Worm (Caenorhabditis elegans) whole organism, L1 larva: Measurements from ENCODE around the gene Y53F4B.25.
A peak's percentile ranks its signal among the peaks of the same experiment; 100 is the strongest.

Source experiments
- C04F5.9 ChIP-seq: sonication (generic microtip); optimal IDR thresholded peaks from 2 replicates; lab custom pipeline; 2016; ENCODE audit warnings: missing genetic modification characterization, missing compliant biosample characterization
- F16B12.6 ChIP-seq: fragments of 150-350 bp; optimal IDR thresholded peaks from 2 replicates; lab custom pipeline; 2014; ENCODE audit warnings: missing biosample characterization, missing genetic modification characterization
- Y116A8C.19 ChIP-seq: sonication (generic microtip); optimal IDR thresholded peaks from 2 replicates; lab custom pipeline; 2016; ENCODE audit warnings: missing compliant biosample characterization, missing genetic modification characterization, borderline replicate concordance
- aha-1 ChIP-seq: fragments of 150-350 bp; optimal IDR thresholded peaks from 2 replicates; lab custom pipeline; 2014; ENCODE audit warnings: missing biosample characterization, missing genetic modification characterization
- blmp-1 ChIP-seq: fragments of 150-350 bp; optimal IDR thresholded peaks from 2 replicates; lab custom pipeline; 2014; ENCODE audit warnings: missing biosample characterization, missing genetic modification characterization
- ceh-63 ChIP-seq: fragments of 200-800 bp; sonication (Bioruptor generic); optimal IDR thresholded peaks from 2 replicates; lab custom pipeline; 2018; ENCODE audit warnings: mild to moderate bottlenecking, missing genetic modification characterization, missing compliant biosample characterization
- ceh-8 ChIP-seq: fragments of 200-800 bp; sonication (Bioruptor generic); optimal IDR thresholded peaks from 2 replicates; lab custom pipeline; 2018; ENCODE audit warnings: mild to moderate bottlenecking, missing genetic modification characterization, moderate library complexity, missing compliant biosample characterization
- ceh-82 ChIP-seq, 3 experiments: fragments of 150-350 bp in 1 of 3; sonication (generic microtip) in 2 of 3; optimal IDR thresholded peaks; 2 replicates each; lab custom pipeline; 2014 to 2017; ENCODE audit warnings: missing biosample characterization in 3 of 3, missing genetic modification characterization in 3 of 3
- ceh-88 ChIP-seq: fragments of 200-800 bp; sonication (Bioruptor generic); IDR thresholded peaks from 2 replicates; pipeline ENCODE4 v1.3.6; 2022; ENCODE audit warnings: missing genetic modification characterization, missing compliant biosample characterization
- ceh-90 ChIP-seq: sonication (generic microtip); optimal IDR thresholded peaks from 2 replicates; lab custom pipeline; 2016; ENCODE audit warnings: missing genetic modification characterization, missing compliant biosample characterization
- dsc-1 ChIP-seq: sonication (generic microtip); optimal IDR thresholded peaks from 2 replicates; lab custom pipeline; 2016; ENCODE audit warnings: mild to moderate bottlenecking, missing genetic modification characterization, missing compliant biosample characterization
- efl-3 ChIP-seq: fragments of 200-800 bp; sonication (Bioruptor generic); optimal IDR thresholded peaks from 2 replicates; lab custom pipeline; 2018; ENCODE audit warnings: mild to moderate bottlenecking, missing genetic modification characterization, missing compliant biosample characterization
- egl-13 ChIP-seq: sonication (generic microtip); optimal IDR thresholded peaks from 2 replicates; lab custom pipeline; 2016; ENCODE audit warnings: missing genotype, missing genetic modification reagents, missing genetic modification characterization, missing compliant biosample characterization
- elt-3 ChIP-seq, 6 experiments: fragments of 150-350 bp in 1 of 6; sonication (generic microtip); optimal IDR thresholded peaks; 2 replicates each; lab custom pipeline; 2017 to 2018; ENCODE audit warnings: missing biosample characterization in 6 of 6, missing genetic modification characterization in 6 of 6, inconsistent platforms in 1 of 6
- ets-5 ChIP-seq: fragments of 200-800 bp; sonication (Bioruptor generic); IDR thresholded peaks from 2 replicates; pipeline ENCODE4 v1.3.6; 2022; ENCODE audit warnings: missing genetic modification characterization, missing compliant biosample characterization
- fkh-10 ChIP-seq: sonication (generic microtip); optimal IDR thresholded peaks from 2 replicates; lab custom pipeline; 2017; ENCODE audit warnings: missing biosample characterization, missing genetic modification reagents, missing genetic modification characterization
- fkh-4 ChIP-seq: sonication (generic microtip); optimal IDR thresholded peaks from 2 replicates; lab custom pipeline; 2016; ENCODE audit warnings: missing compliant biosample characterization, missing genetic modification characterization, borderline replicate concordance
- fkh-8 ChIP-seq: sonication (generic microtip); optimal IDR thresholded peaks from 2 replicates; lab custom pipeline; 2016; ENCODE audit warnings: mild to moderate bottlenecking, missing genetic modification characterization, missing compliant biosample characterization
- grh-1 ChIP-seq: fragments of 200-800 bp; sonication (Bioruptor generic); IDR thresholded peaks from 2 replicates; pipeline ENCODE4 v1.3.6; 2022; ENCODE audit warnings: missing genetic modification reagents, missing genetic modification characterization, missing compliant biosample characterization
- hlh-4 ChIP-seq: sonication (generic microtip); optimal IDR thresholded peaks from 2 replicates; lab custom pipeline; 2016; ENCODE audit warnings: mild to moderate bottlenecking, missing genetic modification characterization, missing compliant biosample characterization
- hpl-2 ChIP-seq: fragments of 150-350 bp; optimal IDR thresholded peaks from 2 replicates; lab custom pipeline; 2014; ENCODE audit warnings: missing biosample characterization, missing genetic modification reagents, missing genetic modification characterization
- irx-1 ChIP-seq: sonication (generic microtip); optimal IDR thresholded peaks from 2 replicates; lab custom pipeline; 2016; ENCODE audit warnings: missing genetic modification characterization, missing compliant biosample characterization
- isw-1 ChIP-seq: fragments of 200-800 bp; sonication (Bioruptor generic); IDR thresholded peaks from 2 replicates; pipeline ENCODE4 v1.3.6; 2022; ENCODE audit warnings: missing genetic modification characterization, missing compliant biosample characterization
- lin-13 ChIP-seq: fragments of 150-350 bp; optimal IDR thresholded peaks from 2 replicates; lab custom pipeline; 2014; ENCODE audit warnings: missing biosample characterization, missing genetic modification reagents, missing genetic modification characterization
- lin-14 ChIP-seq: fragments of 200-800 bp; sonication (Bioruptor generic); optimal IDR thresholded peaks from 2 replicates; lab custom pipeline; 2018; ENCODE audit warnings: mild to moderate bottlenecking, missing genetic modification characterization, moderate library complexity, missing compliant biosample characterization
- lin-39 ChIP-seq: fragments of 150-350 bp; optimal IDR thresholded peaks from 2 replicates; lab custom pipeline; 2014; ENCODE audit warnings: missing biosample characterization, missing genetic modification reagents, missing genetic modification characterization
- lir-3 ChIP-seq: sonication (generic microtip); optimal IDR thresholded peaks from 2 replicates; lab custom pipeline; 2016; ENCODE audit warnings: mild to moderate bottlenecking, missing genetic modification characterization, moderate library complexity, missing compliant biosample characterization; ENCODE audit not compliant: poor library complexity
- mdl-1 ChIP-seq, 2 experiments: fragments of 150-350 bp; optimal IDR thresholded peaks; 2 replicates each; lab custom pipeline; 2014 to 2017; ENCODE audit warnings: missing biosample characterization in 2 of 2, missing genetic modification characterization in 2 of 2, inconsistent platforms in 1 of 2
- mef-2 ChIP-seq: fragments of 150-350 bp; optimal IDR thresholded peaks from 2 replicates; lab custom pipeline; 2014; ENCODE audit warnings: missing biosample characterization, missing genetic modification characterization
- mep-1 ChIP-seq: fragments of 150-350 bp; optimal IDR thresholded peaks from 2 replicates; lab custom pipeline; 2014; ENCODE audit warnings: missing biosample characterization, missing genetic modification characterization
- nhr-19 ChIP-seq: fragments of 200-800 bp; sonication (Bioruptor generic); conservative IDR thresholded peaks from 2 replicates; pipeline ENCODE4 v1.3.6; 2022; ENCODE audit warnings: missing genetic modification characterization, missing compliant biosample characterization
- nhr-20 ChIP-seq: sonication (generic microtip); optimal IDR thresholded peaks from 2 replicates; lab custom pipeline; 2016; ENCODE audit warnings: mild to moderate bottlenecking, missing genetic modification characterization, missing compliant biosample characterization
- nhr-237 ChIP-seq: fragments of 150-350 bp; optimal IDR thresholded peaks from 2 replicates; lab custom pipeline; 2014; ENCODE audit warnings: missing biosample characterization, missing genetic modification characterization
- nhr-28 ChIP-seq: fragments of 150-350 bp; optimal IDR thresholded peaks from 2 replicates; lab custom pipeline; 2014; ENCODE audit warnings: missing biosample characterization, missing genetic modification characterization
- nhr-47 ChIP-seq: sonication (generic microtip); optimal IDR thresholded peaks from 2 replicates; lab custom pipeline; 2016; ENCODE audit warnings: mild to moderate bottlenecking, missing genetic modification characterization, moderate library complexity, missing compliant biosample characterization
- nhr-71 ChIP-seq: sonication (generic microtip); optimal IDR thresholded peaks from 2 replicates; lab custom pipeline; 2016; ENCODE audit warnings: mild to moderate bottlenecking, missing genetic modification characterization, moderate library complexity, missing compliant biosample characterization
- nhr-84 ChIP-seq: sonication (generic microtip); optimal IDR thresholded peaks from 2 replicates; lab custom pipeline; 2017; ENCODE audit warnings: missing biosample characterization, missing genetic modification characterization
- nhr-85 ChIP-seq: sonication (generic microtip); peaks from one replicate; lab custom pipeline; 2016; ENCODE audit warnings: missing genetic modification characterization, inconsistent platforms, missing compliant biosample characterization
- pag-3 ChIP-seq: sonication (generic microtip); optimal IDR thresholded peaks from 2 replicates; lab custom pipeline; 2017; ENCODE audit warnings: missing genetic modification characterization, mild to moderate bottlenecking, missing compliant biosample characterization, antibody characterized with exemption, borderline replicate concordance; ENCODE audit not compliant: insufficient read depth
- pqm-1 ChIP-seq: sonication (generic microtip); optimal IDR thresholded peaks from 3 replicates; lab custom pipeline; 2017; ENCODE audit warnings: missing biosample characterization, missing genetic modification characterization
- rnt-1 ChIP-seq: sonication (generic microtip); optimal IDR thresholded peaks from 2 replicates; lab custom pipeline; 2016; ENCODE audit warnings: mild to moderate bottlenecking, missing genetic modification characterization, moderate library complexity, missing compliant biosample characterization
- snpc-4 ChIP-seq: fragments of 150-350 bp; optimal IDR thresholded peaks from 2 replicates; lab custom pipeline; 2014; ENCODE audit warnings: missing biosample characterization, missing genetic modification characterization
- snu-23 ChIP-seq: sonication (generic microtip); optimal IDR thresholded peaks from 2 replicates; lab custom pipeline; 2016; ENCODE audit warnings: missing genetic modification characterization, missing compliant biosample characterization
- sox-4 ChIP-seq: sonication (generic microtip); optimal IDR thresholded peaks from 2 replicates; lab custom pipeline; 2016; ENCODE audit warnings: missing genetic modification characterization, missing compliant biosample characterization
- sptf-1 ChIP-seq: fragments of 150-350 bp; optimal IDR thresholded peaks from 2 replicates; lab custom pipeline; 2014; ENCODE audit warnings: missing biosample characterization, missing genetic modification characterization
- tbx-2 ChIP-seq: sonication (generic microtip); optimal IDR thresholded peaks from 2 replicates; lab custom pipeline; 2016; ENCODE audit warnings: missing genetic modification characterization, missing compliant biosample characterization
- unc-130 ChIP-seq: fragments of 150-350 bp; optimal IDR thresholded peaks from 2 replicates; lab custom pipeline; 2017; ENCODE audit warnings: missing biosample characterization, missing genetic modification characterization, inconsistent platforms
- unc-86 ChIP-seq: sonication (generic microtip); optimal IDR thresholded peaks from 2 replicates; lab custom pipeline; 2016; ENCODE audit warnings: missing genetic modification characterization, missing compliant biosample characterization
- unc-98 ChIP-seq: fragments of 200-800 bp; sonication (Bioruptor generic); IDR thresholded peaks from 2 replicates; pipeline ENCODE4 v1.3.6; 2022; ENCODE audit warnings: missing genetic modification characterization, missing compliant biosample characterization
- zag-1 ChIP-seq: fragments of 150-350 bp; optimal IDR thresholded peaks from 2 replicates; lab custom pipeline; 2014; ENCODE audit warnings: missing biosample characterization, missing genetic modification characterization
- ztf-11 ChIP-seq, 2 experiments: sonication (generic microtip); optimal IDR thresholded peaks; 2 replicates each; lab custom pipeline; 2016 to 2017; ENCODE audit warnings: missing genetic modification characterization in 2 of 2, missing biosample characterization in 1 of 2, missing compliant biosample characterization in 1 of 2
- ztf-4 ChIP-seq: fragments of 150-350 bp; optimal IDR thresholded peaks from 2 replicates; lab custom pipeline; 2014; ENCODE audit warnings: missing biosample characterization, missing genetic modification characterization

Y53F4B.25 gene

ce11 chrII:15165681-15166235, 29.8 kb downstream of the Y53F4B.25 start, which contains the start of gene gst-27 (continued):
- no peak for TF ChIP-seq unc-98 (GFP tag; lab: Robert Waterston, UW)
- peak; percentile 93 for TF ChIP-seq snu-23 (GFP tag; lab: Kevin White, UChicago)
- TF ChIP-seq pag-3 (tag; lab: Kevin White, UChicago) = no peak
- TF ChIP-seq unc-130 (tag; lab: Kevin White, UChicago) = peak; percentile 33
- TF ChIP-seq mef-2 = no peak
- TF ChIP-seq fkh-10 = peak; percentile 4
- peak; percentile 89 for TF ChIP-seq nhr-20 (tag; lab: Kevin White, UChicago)
- TF ChIP-seq lin-39 = no peak
- peak in 4 of 6 experiments; percentile 13 to 80 (median 60) for TF ChIP-seq elt-3 (tag; optimal IDR thresholded peaks at IDR 0.05; lab: Kevin White, UChicago)
- peak; percentile 76 for TF ChIP-seq tbx-2
- TF ChIP-seq rnt-1 (tag; lab: Kevin White, UChicago) = peak; percentile 89
- TF ChIP-seq nhr-84 (tag; lab: Kevin White, UChicago) = no peak
- peak; percentile 24 for TF ChIP-seq blmp-1
- TF ChIP-seq ceh-82 (tag; optimal IDR thresholded peaks at IDR 0.05; lab: Kevin White, UChicago) = peak in 2 of 3 experiments; percentile 76 to 92
- TF ChIP-seq sox-4 (tag; lab: Kevin White, UChicago) = peak; percentile 46
- peak; percentile 87 for TF ChIP-seq lir-3
- peak; percentile 52; the same call in 1 of the 2 replicates for TF ChIP-seq grh-1 (GFP tag; lab: Robert Waterston, UW)
- peak; percentile 42 for TF ChIP-seq efl-3
- peak; percentile 67 for TF ChIP-seq nhr-85
- TF ChIP-seq dsc-1 (tag; lab: Kevin White, UChicago) = peak; percentile 90
- peak; percentile 87 for TF ChIP-seq lin-14 (GFP tag; lab: Kevin White, UChicago)
- TF ChIP-seq ceh-63 (GFP tag; lab: Kevin White, UChicago) = no peak
- TF ChIP-seq ets-5 (GFP tag; lab: Robert Waterston, UW) = no peak
- no peak for TF ChIP-seq nhr-28
- no peak for TF ChIP-seq aha-1
- TF ChIP-seq hlh-4 (tag; lab: Kevin White, UChicago) = no peak
- TF ChIP-seq hpl-2 (GFP tag; lab: Kevin White, UChicago) = peak; percentile 32
- peak; percentile 90 for TF ChIP-seq nhr-47
- peak; percentile 73 for TF ChIP-seq egl-13 (tag; lab: Kevin White, UChicago)
- TF ChIP-seq snpc-4 (tag; lab: Kevin White, UChicago) = peak; percentile 79
- TF ChIP-seq nhr-71 = peak; percentile 90
- peak; percentile 65 for TF ChIP-seq irx-1 (tag; lab: Kevin White, UChicago)
- TF ChIP-seq zag-1 (tag; lab: Kevin White, UChicago) = no peak
- peak in 1 of 2 experiments; percentile 64 for TF ChIP-seq ztf-11 (tag; optimal IDR thresholded peaks at IDR 0.05; lab: Kevin White, UChicago)
- peak; percentile 81 for TF ChIP-seq nhr-19 (GFP tag; lab: Robert Waterston, UW)
- TF ChIP-seq pqm-1 (tag; lab: Kevin White, UChicago) = no peak
- peak; percentile 49 for TF ChIP-seq isw-1
- peak; percentile 57 for TF ChIP-seq C04F5.9
- peak; percentile 72 for TF ChIP-seq lin-13
- no peak for TF ChIP-seq fkh-4 (tag; lab: Kevin White, UChicago)
- TF ChIP-seq ceh-90 (tag; lab: Kevin White, UChicago) = peak; percentile 42
- peak; percentile 47 for TF ChIP-seq F16B12.6 (tag; lab: Kevin White, UChicago)
- peak; percentile 49 for TF ChIP-seq unc-86 (tag; lab: Kevin White, UChicago)
- TF ChIP-seq ceh-88 (GFP tag; lab: Robert Waterston, UW) = peak; percentile 53
- peak; percentile 45 for TF ChIP-seq ztf-4 (tag; lab: Kevin White, UChicago)
- peak; percentile 70 for TF ChIP-seq fkh-8 (tag; lab: Kevin White, UChicago)
- peak; percentile 62 for TF ChIP-seq ceh-8 (GFP tag; lab: Kevin White, UChicago)
- TF ChIP-seq nhr-237 (tag; lab: Kevin White, UChicago) = no peak
- TF ChIP-seq mdl-1 (tag; optimal IDR thresholded peaks at IDR 0.05; lab: Kevin White, UChicago) = peak in 1 of 2 experiments; percentile 81
- no peak for TF ChIP-seq sptf-1
- no peak for TF ChIP-seq Y116A8C.19 (tag; lab: Kevin White, UChicago)
- TF ChIP-seq mep-1 (tag; lab: Kevin White, UChicago) = peak; percentile 92
